Worm (Caenorhabditis elegans): ENCODE data around the gene hda-5.

hda-5 gene

ce11 chrII:11813895-11814369 is 15.1 kb downstream of the hda-5 start, which contains the start of gene F43G6.8 (continued):
- TF ChIP-seq dmd-4 (tag; optimal IDR thresholded peaks at IDR 0.05) (no peak), ceh-82 (tag; optimal IDR thresholded peaks at IDR 0.05) (no peak), ztf-11 (tag; optimal IDR thresholded peaks at IDR 0.05) (no peak), aly-2 (tag; optimal IDR thresholded peaks at IDR 0.05) (no peak), Y55F3AM.14 (GFP tag; optimal IDR thresholded peaks at IDR 0.05) (no peak), lin-13 (GFP tag; optimal IDR thresholded peaks at IDR 0.05) (peak; percentile 4), snpc-4 (tag; optimal IDR thresholded peaks at IDR 0.05) (peak; percentile 2), ztf-4 (tag; optimal IDR thresholded peaks at IDR 0.05) (no peak), nhr-10 (tag; optimal IDR thresholded peaks at IDR 0.05) (no peak), peb-1 (tag; optimal IDR thresholded peaks at IDR 0.05) (no peak), R02D3.7 (tag; optimal IDR thresholded peaks at IDR 0.05) (no peak), unc-39 (tag; optimal IDR thresholded peaks at IDR 0.05) (no peak), sem-4 (tag; optimal IDR thresholded peaks at IDR 0.05) (no peak)

DNA sequence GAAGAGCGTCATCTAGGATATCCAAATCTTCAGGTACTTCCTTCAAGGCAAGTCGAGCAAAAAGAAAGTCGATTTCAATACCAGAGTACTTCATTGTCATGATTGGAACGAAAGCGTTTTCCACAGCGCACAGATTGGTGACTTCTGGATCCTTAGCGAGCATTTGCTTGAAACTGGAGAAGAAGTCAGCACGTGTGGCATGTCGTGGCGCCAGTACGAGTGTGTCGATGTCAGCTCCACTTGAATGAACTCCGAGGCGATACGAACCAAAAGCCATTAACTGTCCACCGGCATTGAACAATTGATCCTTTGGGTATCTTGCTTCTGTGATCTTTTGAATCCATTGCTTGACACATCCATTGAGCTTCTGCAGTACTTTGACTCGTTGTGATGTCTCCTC is 17.2 kb downstream of the hda-5 start:
- TF ChIP-seq zag-1 (tag; optimal IDR thresholded peaks at IDR 0.05) (no peak), aly-2 (tag; optimal IDR thresholded peaks at IDR 0.05) (no peak), lsy-2 (tag; optimal IDR thresholded peaks at IDR 0.05) (no peak), elt-1 (tag; optimal IDR thresholded peaks at IDR 0.05) (no peak), F13H6.1 (tag; optimal IDR thresholded peaks at IDR 0.05) (no peak), ZK546.5 (tag; optimal IDR thresholded peaks at IDR 0.05) (no peak), sma-9 (GFP tag; optimal IDR thresholded peaks at IDR 0.05) (no peak), sma-9 (tag; optimal IDR thresholded peaks at IDR 0.05) (no peak), nhr-21 (tag; optimal IDR thresholded peaks at IDR 0.05) (no peak), fos-1 (tag; optimal IDR thresholded peaks at IDR 0.05) (no peak), crh-2 (tag; optimal IDR thresholded peaks at IDR 0.05) (no peak), lin-39 (tag; optimal IDR thresholded peaks at IDR 0.05) (no peak), ztf-4 (tag; optimal IDR thresholded peaks at IDR 0.05) (no peak), nhr-12 (tag; optimal IDR thresholded peaks at IDR 0.05) (no peak), nhr-77 (tag; optimal IDR thresholded peaks at IDR 0.05) (no peak), ceh-82 (tag; optimal IDR thresholded peaks at IDR 0.05) (no peak), ceh-16 (tag; optimal IDR thresholded peaks at IDR 0.05) (no peak), elt-3 (tag; optimal IDR thresholded peaks at IDR 0.05) (no peak), nhr-11 (tag; optimal IDR thresholded peaks at IDR 0.05) (no peak), C34F6.9 (tag; optimal IDR thresholded peaks at IDR 0.05) (no peak), lin-11 (tag; optimal IDR thresholded peaks at IDR 0.05) (no peak)

ce11 chrII:11816475-11816874 is 17.6 kb downstream of the hda-5 start, which contains the start of gene pap-3:
TSS of gene pap-3 (minus strand) at chrII:11816575.
- no peak for TF ChIP-seq unc-39 (tag; optimal IDR thresholded peaks at IDR 0.05)
- no peak for TF ChIP-seq ZK546.5 (tag; optimal IDR thresholded peaks at IDR 0.05)
- TF ChIP-seq alr-1 (tag; optimal IDR thresholded peaks at IDR 0.05), result no peak
- TF ChIP-seq elt-1 (tag; optimal IDR thresholded peaks at IDR 0.05), result no peak
- TF ChIP-seq C34F6.9 (tag; optimal IDR thresholded peaks at IDR 0.05), result no peak
- TF ChIP-seq sem-4 (tag; optimal IDR thresholded peaks at IDR 0.05), result no peak
- TF ChIP-seq lsy-2 (tag; optimal IDR thresholded peaks at IDR 0.05), result no peak
- no peak for TF ChIP-seq dmd-4 (tag; optimal IDR thresholded peaks at IDR 0.05)
- no peak for TF ChIP-seq aly-2 (tag; optimal IDR thresholded peaks at IDR 0.05)
- no peak for TF ChIP-seq lin-13 (GFP tag; optimal IDR thresholded peaks at IDR 0.05)
- no peak for TF ChIP-seq nhr-10 (tag; optimal IDR thresholded peaks at IDR 0.05)
- no peak for TF ChIP-seq nhr-11 (tag; optimal IDR thresholded peaks at IDR 0.05)
- no peak for TF ChIP-seq nhr-23 (tag; optimal IDR thresholded peaks at IDR 0.05)
- no peak for TF ChIP-seq F13H6.1 (tag; optimal IDR thresholded peaks at IDR 0.05)

ce11 chrII:11819824-11820223 is 21.0 kb downstream of the hda-5 start, which contains the start of gene Y6D1A.2:
TSS of gene Y6D1A.2 (minus strand) at chrII:11819924.
- TF ChIP-seq unc-39 (tag; optimal IDR thresholded peaks at IDR 0.05), result no peak
- no peak for TF ChIP-seq blmp-1 (tag; optimal IDR thresholded peaks at IDR 0.05; ENCODE audit: insufficient read depth)
- no peak for TF ChIP-seq lin-11 (tag; optimal IDR thresholded peaks at IDR 0.05)
- TF ChIP-seq ztf-4 (tag; optimal IDR thresholded peaks at IDR 0.05), result no peak
- no peak for TF ChIP-seq egl-27 (tag; optimal IDR thresholded peaks at IDR 0.05)
- no peak for TF ChIP-seq ztf-1 (GFP tag; conservative IDR thresholded peaks at IDR 0.05)
- no peak for TF ChIP-seq sma-3 (GFP tag; optimal IDR thresholded peaks at IDR 0.05)
- no peak for TF ChIP-seq dmd-4 (tag; optimal IDR thresholded peaks at IDR 0.05)

Measured in whole organism, L2 larva.